Worm (Caenorhabditis elegans): ENCODE results near the gene Y38C1AA.19.

ce11 chrIV:149794-150193 lies 10.2 kb upstream of the Y38C1AA.19 start:
- no peak for TF ChIP-seq sox-4 (tag; optimal IDR thresholded peaks at IDR 0.05)
- TF ChIP-seq pag-3 (tag; optimal IDR thresholded peaks at IDR 0.05; ENCODE audit: borderline replicate concordance), result no peak
- TF ChIP-seq ttx-3 (tag; optimal IDR thresholded peaks at IDR 0.05), result no peak
- TF ChIP-seq hlh-6 (tag; optimal IDR thresholded peaks at IDR 0.05), result no peak
- no peak for TF ChIP-seq ama-1 (optimal IDR thresholded peaks at IDR 0.05)
- no peak for TF ChIP-seq unc-55 (GFP tag; optimal IDR thresholded peaks at IDR 0.05)
- no peak for TF ChIP-seq mec-3 (tag; optimal IDR thresholded peaks at IDR 0.05; ENCODE audit: borderline replicate concordance)
- no peak for TF ChIP-seq dve-1 (tag; optimal IDR thresholded peaks at IDR 0.05)
